Fruit fly (Drosophila melanogaster): Measurements from ENCODE around the gene CG7987.

DNA sequence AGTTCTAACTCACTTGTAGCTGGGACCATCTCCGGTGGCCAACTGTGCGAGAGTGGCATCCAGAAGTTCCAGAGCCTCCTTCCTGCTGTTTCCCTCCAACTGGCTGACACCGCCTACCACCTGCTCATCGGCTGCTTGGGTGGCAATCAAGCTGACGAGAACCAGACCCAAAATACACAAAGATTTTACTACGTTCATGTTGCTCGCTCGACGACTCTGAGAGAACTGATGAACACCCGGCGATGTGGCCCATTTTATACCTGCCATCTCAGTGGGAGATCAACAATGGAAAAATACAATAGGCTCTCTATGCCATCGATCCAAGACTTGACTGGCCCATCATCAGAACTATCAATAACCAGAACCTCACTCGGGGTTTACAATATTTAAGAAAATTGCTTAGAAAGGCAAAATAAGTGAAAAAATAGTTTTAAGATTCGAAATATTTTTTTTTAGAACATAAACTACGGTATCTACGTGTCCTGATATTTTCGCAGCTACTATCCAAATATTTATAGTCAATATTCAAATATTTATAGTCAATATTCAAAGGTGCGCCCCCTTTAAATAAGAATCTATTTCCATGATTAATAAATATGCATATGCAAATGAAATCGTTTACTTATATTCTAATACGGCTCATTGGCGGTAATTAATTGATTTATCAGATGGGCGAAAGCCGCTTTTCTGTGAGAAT, 6.1 kb downstream of the CG7987 start, which contains the start of gene Cys:
- TF ChIP-seq CG17806 (tag; optimal IDR thresholded peaks at IDR 0.05) (no peak), CG32121 (GFP tag; IDR thresholded peaks at IDR 0.05) (no peak), rn (GFP tag; IDR thresholded peaks at IDR 0.05) (no peak), Ets98B (GFP tag; IDR thresholded peaks at IDR 0.05) (peak; percentile 23; the same call in 1 of the 2 replicates), CG8301 (tag; optimal IDR thresholded peaks at IDR 0.05) (no peak), CG8159 (tag; optimal IDR thresholded peaks at IDR 0.05) (no peak), CG15710 (tag; optimal IDR thresholded peaks at IDR 0.05) (no peak), CG14655 (GFP tag; optimal IDR thresholded peaks at IDR 0.05) (no peak), CG13204 (GFP tag; optimal IDR thresholded peaks at IDR 0.05) (no peak), fd96Ca (GFP tag; IDR thresholded peaks at IDR 0.05) (no peak), Pif1B (GFP tag; optimal IDR thresholded peaks at IDR 0.05) (no peak), Pif1A (GFP tag; optimal IDR thresholded peaks at IDR 0.05) (no peak), EcR (GFP tag; optimal IDR thresholded peaks at IDR 0.05) (peak; percentile 11), gl (tag; optimal IDR thresholded peaks at IDR 0.05) (no peak)

All from whole organism, pupa.